Fruit fly (Drosophila melanogaster) whole organism, embryonic: ENCODE data around the gene CG45100.

ENCODE experiments used
- Aef1 ChIP-seq: fragments of 200-800 bp; sonication (Bioruptor generic); IDR thresholded peaks from 3 replicates; pipeline ENCODE4 v1.3.6; 2022; ENCODE audit warnings: missing biosample characterization, missing genetic modification characterization
- Atf3 ChIP-seq: fragments of 200-800 bp; sonication (Bioruptor generic); optimal IDR thresholded peaks from 3 replicates; lab custom pipeline; 2016; ENCODE audit warnings: missing biosample characterization, missing genetic modification characterization
- B-H1 ChIP-seq: fragments of 200-800 bp; sonication (Bioruptor generic); IDR thresholded peaks from 3 replicates; pipeline ENCODE4 v1.3.6; 2022; ENCODE audit warnings: missing biosample characterization, missing genetic modification characterization
- C15 ChIP-seq: fragments of 200-800 bp; sonication (Bioruptor generic); IDR thresholded peaks from 3 replicates; pipeline ENCODE4 v1.3.6; 2022; ENCODE audit warnings: missing biosample characterization, missing genetic modification characterization
- CG10321 ChIP-seq: fragments of 200-800 bp; sonication (Bioruptor generic); IDR thresholded peaks from 2 replicates; pipeline ENCODE4 v1.3.6; 2022; ENCODE audit warnings: missing biosample characterization, missing genetic modification characterization
- CG11247 ChIP-seq: fragments of 200-800 bp; sonication (Bioruptor generic); IDR thresholded peaks from 2 replicates; pipeline ENCODE4 v1.3.6; 2022; ENCODE audit warnings: missing biosample characterization, missing genetic modification characterization
- CG11723 ChIP-seq: fragments of 200-800 bp; sonication (Bioruptor generic); optimal IDR thresholded peaks from 2 replicates; lab custom pipeline; 2017; ENCODE audit warnings: missing biosample characterization, mild to moderate bottlenecking, missing genetic modification characterization
- CG12769 ChIP-seq: fragments of 200-800 bp; sonication (Bioruptor generic); optimal IDR thresholded peaks from 2 replicates; lab custom pipeline; 2019; ENCODE audit warnings: missing biosample characterization, mild to moderate bottlenecking, missing genetic modification characterization, moderate library complexity
- CG13296 ChIP-seq: fragments of 200-800 bp; sonication (Bioruptor generic); optimal IDR thresholded peaks from 3 replicates; lab custom pipeline; 2018; ENCODE audit warnings: missing biosample characterization, mild to moderate bottlenecking, missing genetic modification characterization
- CG13775 ChIP-seq: fragments of 200-800 bp; sonication (Bioruptor generic); optimal IDR thresholded peaks from 3 replicates; lab custom pipeline; 2017; ENCODE audit warnings: missing biosample characterization, mild to moderate bottlenecking, missing genetic modification characterization
- CG16863 ChIP-seq: fragments of 200-800 bp; sonication (Bioruptor generic); optimal IDR thresholded peaks from 3 replicates; lab custom pipeline; 2016; ENCODE audit warnings: missing biosample characterization, missing genetic modification characterization
- CG2712 ChIP-seq: fragments of 200-800 bp; optimal IDR thresholded peaks from 3 replicates; lab custom pipeline; 2019; ENCODE audit warnings: missing biosample characterization, mild to moderate bottlenecking, missing genetic modification characterization, moderate library complexity
- CG3281 ChIP-seq: fragments of 200-800 bp; sonication (Bioruptor generic); optimal IDR thresholded peaks from 3 replicates; lab custom pipeline; 2017; ENCODE audit warnings: missing biosample characterization, mild to moderate bottlenecking, missing genetic modification characterization
- CG3726 ChIP-seq: fragments of 200-800 bp; sonication (Bioruptor generic); IDR thresholded peaks from 3 replicates; pipeline ENCODE4, ENCODE4 v1.3.6; 2022; ENCODE audit warnings: missing biosample characterization, missing genetic modification characterization
- CG4617 ChIP-seq: fragments of 200-800 bp; sonication (Bioruptor generic); optimal IDR thresholded peaks from 3 replicates; lab custom pipeline; 2016; ENCODE audit warnings: missing biosample characterization, missing genetic modification characterization, borderline replicate concordance
- CG4730 ChIP-seq: fragments of 200-800 bp; sonication (Bioruptor generic); IDR thresholded peaks from 2 replicates; pipeline ENCODE4 v1.3.6; 2022; ENCODE audit warnings: missing biosample characterization, missing genetic modification characterization
- CG6175 ChIP-seq: fragments of 200-800 bp; sonication (Bioruptor generic); IDR thresholded peaks from 3 replicates; pipeline ENCODE4 v1.3.6; 2022; ENCODE audit warnings: missing biosample characterization, missing genetic modification characterization
- CG6654 ChIP-seq: fragments of 200-800 bp; sonication (Bioruptor generic); optimal IDR thresholded peaks from 2 replicates; lab custom pipeline; 2017; ENCODE audit warnings: missing biosample characterization, mild to moderate bottlenecking, missing genetic modification characterization
- CG6813 ChIP-seq: fragments of 200-800 bp; sonication (Bioruptor generic); optimal IDR thresholded peaks from 2 replicates; lab custom pipeline; 2017; ENCODE audit warnings: missing biosample characterization, missing genetic modification characterization, mild to moderate bottlenecking, moderate library complexity, missing genetic modification reagents
- CG8290 ChIP-seq, 3 experiments: fragments of 200-800 bp; sonication (Bioruptor generic); optimal IDR thresholded peaks; 2 replicates each; lab custom pipeline; 2016 to 2019; ENCODE audit warnings: missing biosample characterization in 3 of 3, missing genetic modification characterization in 3 of 3, mild to moderate bottlenecking in 2 of 3, moderate library complexity in 1 of 3
- CrebB ChIP-seq: fragments of 200-800 bp; sonication (Bioruptor generic); optimal IDR thresholded peaks from 3 replicates; lab custom pipeline; 2018; ENCODE audit warnings: missing biosample characterization, mild to moderate bottlenecking, missing genetic modification characterization
- D19B ChIP-seq: fragments of 200-800 bp; sonication (Bioruptor generic); optimal IDR thresholded peaks from 2 replicates; lab custom pipeline; 2017; ENCODE audit warnings: missing biosample characterization, mild to moderate bottlenecking, missing genetic modification characterization
- Dip3 ChIP-seq: fragments of 200-800 bp; sonication (Bioruptor generic); optimal IDR thresholded peaks from 3 replicates; lab custom pipeline; 2016; ENCODE audit warnings: missing biosample characterization, missing genetic modification characterization
- Dll ChIP-seq: fragments of 200-800 bp; sonication (Bioruptor generic); IDR thresholded peaks from 4 replicates; pipeline ENCODE4 v1.3.6; 2022; ENCODE audit warnings: missing biosample characterization, missing genetic modification characterization; ENCODE audit not compliant: partially characterized antibody
- Dref ChIP-seq: fragments of 200-800 bp; sonication (Bioruptor generic); IDR thresholded peaks from 2 replicates; pipeline ENCODE4 v1.3.6; 2022; ENCODE audit warnings: missing biosample characterization, missing genetic modification characterization
- GATAe ChIP-seq: fragments of 200-800 bp; sonication (Bioruptor generic); conservative IDR thresholded peaks from 2 replicates; pipeline ENCODE4 v1.3.6; 2022; ENCODE audit warnings: missing biosample characterization, missing genetic modification characterization
- Gug ChIP-seq: fragments of 200-800 bp; sonication (Bioruptor generic); IDR thresholded peaks from 4 replicates; pipeline ENCODE4 v1.3.6; 2022; ENCODE audit warnings: missing biosample characterization, missing genetic modification characterization
- H2.0 ChIP-seq: fragments of 200-800 bp; sonication (Bioruptor generic); IDR thresholded peaks from 2 replicates; pipeline ENCODE4 v1.3.6; 2022; ENCODE audit warnings: missing biosample characterization, missing genetic modification characterization
- Hr3 ChIP-seq: fragments of 200-800 bp; sonication (Bioruptor generic); optimal IDR thresholded peaks from 3 replicates; lab custom pipeline; 2016; ENCODE audit warnings: missing biosample characterization, missing genetic modification characterization
- MBD-R2 ChIP-seq: fragments of 200-800 bp; sonication (Bioruptor generic); IDR thresholded peaks from 2 replicates; pipeline ENCODE4 v1.3.6; 2022; ENCODE audit warnings: missing biosample characterization, missing genetic modification characterization
- MTF-1 ChIP-seq: fragments of 200-800 bp; sonication (Bioruptor generic); optimal IDR thresholded peaks from 2 replicates; lab custom pipeline; 2018; ENCODE audit warnings: missing biosample characterization, mild to moderate bottlenecking, missing genetic modification characterization, borderline replicate concordance
- Mad ChIP-seq: fragments of 200-800 bp; sonication (Bioruptor generic); optimal IDR thresholded peaks from 2 replicates; lab custom pipeline; 2016; ENCODE audit warnings: missing biosample characterization, missing genetic modification characterization
- NK7.1 ChIP-seq: fragments of 200-800 bp; sonication (Bioruptor generic); optimal IDR thresholded peaks from 3 replicates; lab custom pipeline; 2016; ENCODE audit warnings: missing biosample characterization, missing genetic modification characterization
- Sin3A ChIP-seq: fragments of >200 bp; optimal IDR thresholded peaks from 2 replicates; lab custom pipeline; 2018
- Sox100B ChIP-seq: fragments of 200-800 bp; sonication (Bioruptor generic); optimal IDR thresholded peaks from 3 replicates; lab custom pipeline; 2018; ENCODE audit warnings: missing biosample characterization, mild to moderate bottlenecking, missing genetic modification characterization
- Sox102F ChIP-seq: fragments of 200-800 bp; sonication (Bioruptor generic); optimal IDR thresholded peaks from 2 replicates; lab custom pipeline; 2018; ENCODE audit warnings: missing biosample characterization, mild to moderate bottlenecking, missing genetic modification characterization, moderate library complexity
- Ssrp ChIP-seq: fragments of 200-800 bp; sonication (Bioruptor generic); optimal IDR thresholded peaks from 2 replicates; lab custom pipeline; 2018; ENCODE audit warnings: missing biosample characterization, mild to moderate bottlenecking, missing genetic modification characterization, moderate library complexity
- Xrp1 ChIP-seq: fragments of 200-800 bp; sonication (Bioruptor generic); IDR thresholded peaks from 2 replicates; pipeline ENCODE4 v1.3.6; 2022; ENCODE audit warnings: missing biosample characterization, missing genetic modification characterization
- ato ChIP-seq: fragments of 200-800 bp; sonication (Bioruptor generic); IDR thresholded peaks from 2 replicates; pipeline ENCODE4 v1.3.6; 2022; ENCODE audit warnings: missing biosample characterization, missing genetic modification characterization; ENCODE audit not compliant: partially characterized antibody
- bab2 ChIP-seq: fragments of 200-800 bp; sonication (Bioruptor generic); optimal IDR thresholded peaks from 2 replicates; lab custom pipeline; 2016; ENCODE audit warnings: missing biosample characterization, missing genetic modification characterization
- chn ChIP-seq: fragments of 200-800 bp; sonication (Bioruptor generic); optimal IDR thresholded peaks from 2 replicates; lab custom pipeline; 2016; ENCODE audit warnings: missing biosample characterization, missing genetic modification characterization
- corto ChIP-seq: fragments of 200-800 bp; sonication (Bioruptor generic); optimal IDR thresholded peaks from 2 replicates; lab custom pipeline; 2016; ENCODE audit warnings: missing biosample characterization, mild to moderate bottlenecking, missing genetic modification characterization, moderate library complexity
- eyg ChIP-seq: fragments of 200-800 bp; sonication (Bioruptor generic); optimal IDR thresholded peaks from 3 replicates; lab custom pipeline; 2016; ENCODE audit warnings: missing biosample characterization, missing genetic modification characterization
- jing ChIP-seq: fragments of 200-800 bp; sonication (Bioruptor generic); optimal IDR thresholded peaks from 2 replicates; lab custom pipeline; 2018; ENCODE audit warnings: missing biosample characterization, mild to moderate bottlenecking, missing genetic modification characterization
- ken ChIP-seq: fragments of 200-800 bp; sonication (Bioruptor generic); IDR thresholded peaks from 3 replicates; pipeline ENCODE4 v1.3.6; 2022; ENCODE audit warnings: missing biosample characterization, missing genetic modification characterization
- otp ChIP-seq: fragments of 200-800 bp; sonication (Bioruptor generic); IDR thresholded peaks from 3 replicates; pipeline ENCODE4, ENCODE4 v1.3.6; 2022; ENCODE audit warnings: missing biosample characterization, missing genetic modification characterization
- rib ChIP-seq: fragments of 200-800 bp; sonication (Bioruptor generic); IDR thresholded peaks from 2 replicates; pipeline ENCODE4 v1.3.6; 2022; ENCODE audit warnings: missing biosample characterization, missing genetic modification characterization
- scrt ChIP-seq: fragments of 200-800 bp; sonication (Bioruptor generic); optimal IDR thresholded peaks from 2 replicates; lab custom pipeline; 2018; ENCODE audit warnings: missing biosample characterization, mild to moderate bottlenecking, missing genetic modification characterization, moderate library complexity
- sim ChIP-seq: fragments of 200-800 bp; sonication (Bioruptor generic); IDR thresholded peaks from 2 replicates; pipeline ENCODE4 v1.3.6; 2022; ENCODE audit warnings: missing biosample characterization, missing genetic modification characterization
- tna ChIP-seq: fragments of 200-800 bp; sonication (Bioruptor generic); IDR thresholded peaks from 2 replicates; pipeline ENCODE4 v1.3.6; 2022; ENCODE audit warnings: missing biosample characterization, missing genetic modification characterization; ENCODE audit not compliant: partially characterized antibody
- z ChIP-seq: fragments of 200-800 bp; sonication (Bioruptor generic); IDR thresholded peaks from 3 replicates; pipeline ENCODE4 v1.3.6; 2022; ENCODE audit warnings: missing biosample characterization, missing genetic modification characterization

The CG45100 gene

DNA sequence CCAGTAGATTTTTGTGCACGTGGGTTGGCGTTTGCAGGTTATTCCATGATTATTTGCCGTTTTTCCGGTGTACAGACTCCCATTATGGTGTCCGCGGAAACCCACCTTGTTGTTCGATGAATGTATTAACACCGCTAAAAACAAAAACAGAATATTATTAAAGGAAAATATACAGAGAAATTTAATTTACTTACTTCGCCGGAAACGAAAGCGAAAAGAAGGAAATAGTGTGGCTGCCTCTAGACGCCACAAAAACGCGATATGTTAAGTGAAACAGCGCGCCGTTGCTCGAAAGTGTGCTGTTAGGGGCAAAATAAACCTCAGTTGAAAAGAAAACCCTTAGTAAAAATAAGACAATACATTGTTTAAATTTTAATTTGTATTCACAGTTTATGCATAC lies 7.5 kb downstream of the CG45100 start, which contains the start of gene RpL35A (continued):
- TF ChIP-seq CG3726: no peak
- no peak for TF ChIP-seq CG12769 (tag; lab: Kevin White, UChicago)
- no peak for TF ChIP-seq Dll
- no peak for TF ChIP-seq ato (GFP tag; lab: Robert Waterston, UW)
- TF ChIP-seq sim (GFP tag; lab: Robert Waterston, UW): 0 out of 2 replicates have a peak, but pooled peaks have one; percentile 28
- no peak; the same call in 1 of the 2 replicates for TF ChIP-seq Xrp1 (GFP tag; lab: Robert Waterston, UW)
- peak; percentile 55 for TF ChIP-seq CG6654 (GFP tag; lab: Kevin White, UChicago)
- peak; percentile 93 for TF ChIP-seq CG13296 (GFP tag; lab: Kevin White, UChicago)
- TF ChIP-seq MBD-R2 (GFP tag; lab: Robert Waterston, UW): peak; percentile 32; the same call in 1 of the 2 replicates
- 0 out of 3 replicates have a peak, but pooled peaks have one; percentile 27 for TF ChIP-seq CG6175
- peak; percentile 21 for TF ChIP-seq CG4617
- peak; percentile 40 for TF ChIP-seq Dref
- peak; percentile 86 for TF ChIP-seq CG3281
- TF ChIP-seq eyg (GFP tag; lab: Kevin White, UChicago): peak; percentile 60
- TF ChIP-seq Sox100B (GFP tag; lab: Kevin White, UChicago): peak; percentile 66
- peak; percentile 84 for TF ChIP-seq CG6813 (GFP tag; lab: Kevin White, UChicago)
- peak; percentile 50 for TF ChIP-seq NK7.1 (GFP tag; lab: Kevin White, UChicago)
- TF ChIP-seq Sin3A (lab: Kevin White, UChicago): peak; percentile 5
- peak; percentile 10 for TF ChIP-seq Atf3 (GFP tag; lab: Kevin White, UChicago)
- peak; percentile 18; the same call in 1 of the 3 replicates for TF ChIP-seq B-H1
- no peak for TF ChIP-seq Aef1 (GFP tag; lab: Robert Waterston, UW)
- TF ChIP-seq CrebB (tag; lab: Kevin White, UChicago): peak; percentile 89
- TF ChIP-seq MTF-1 (GFP tag; lab: Kevin White, UChicago): peak; percentile 90
- TF ChIP-seq Hr3 (GFP tag; lab: Kevin White, UChicago): no peak
- peak; percentile 74; the same call in 1 of the 3 replicates for TF ChIP-seq otp
- TF ChIP-seq bab2: no peak
- TF ChIP-seq chn (GFP tag; lab: Kevin White, UChicago): peak; percentile 22
- TF ChIP-seq CG8290 (GFP tag; optimal IDR thresholded peaks at IDR 0.05; lab: Kevin White, UChicago): peak; percentile 30
- TF ChIP-seq CG8290 (tag; optimal IDR thresholded peaks at IDR 0.05; lab: Kevin White, UChicago): peak; percentile 54 to 69
- TF ChIP-seq Dip3 (GFP tag; lab: Kevin White, UChicago): peak; percentile 33
- TF ChIP-seq D19B (GFP tag; lab: Kevin White, UChicago): peak; percentile 34
- TF ChIP-seq C15 (GFP tag; lab: Robert Waterston, UW): no peak
- TF ChIP-seq GATAe (GFP tag; lab: Robert Waterston, UW): no peak
- TF ChIP-seq CG2712 (tag; lab: Kevin White, UChicago): peak; percentile 59
- TF ChIP-seq CG11247: peak; percentile 57
- TF ChIP-seq CG16863 (GFP tag; lab: Kevin White, UChicago): peak; percentile 27
- no peak for TF ChIP-seq CG4730
- no peak for TF ChIP-seq rib (GFP tag; lab: Robert Waterston, UW)
- peak; percentile 56 for TF ChIP-seq H2.0 (GFP tag; lab: Robert Waterston, UW)
- TF ChIP-seq Gug: no peak
- TF ChIP-seq Sox102F (GFP tag; lab: Kevin White, UChicago): no peak
- 0 out of 3 replicates have a peak, but pooled peaks have one; percentile 20 for TF ChIP-seq z
- peak; percentile 79 for TF ChIP-seq CG13775 (GFP tag; lab: Kevin White, UChicago)
- TF ChIP-seq jing (GFP tag; lab: Kevin White, UChicago): no peak
- peak; percentile 83 for TF ChIP-seq scrt (GFP tag; lab: Kevin White, UChicago)
- TF ChIP-seq Ssrp (tag; lab: Kevin White, UChicago): no peak
- TF ChIP-seq CG10321 (GFP tag; lab: Robert Waterston, UW): peak; percentile 17; the same call in 1 of the 2 replicates
- TF ChIP-seq ken (GFP tag; lab: Robert Waterston, UW): no peak
- peak; percentile 53 for TF ChIP-seq Mad (GFP tag; lab: Kevin White, UChicago)
- TF ChIP-seq CG11723 (GFP tag; lab: Kevin White, UChicago): peak; percentile 76
- TF ChIP-seq corto: no peak
- no peak for TF ChIP-seq tna (GFP tag; lab: Robert Waterston, UW)
